Worm (Caenorhabditis elegans) whole organism, young adult: ENCODE data around the gene drh-1.

Source experiments
- F10E7.11 ChIP-seq: sonication (generic microtip); optimal IDR thresholded peaks from 2 replicates; lab custom pipeline; 2017; ENCODE audit warnings: mild to moderate bottlenecking, missing genetic modification characterization, moderate library complexity, missing compliant biosample characterization
- F22D6.2 ChIP-seq: sonication (generic microtip); optimal IDR thresholded peaks from 2 replicates; lab custom pipeline; 2016; ENCODE audit warnings: mild to moderate bottlenecking, missing genetic modification characterization, missing compliant biosample characterization
- F57A8.1 ChIP-seq: fragments of 200-800 bp; sonication (Bioruptor generic); optimal IDR thresholded peaks from 2 replicates; lab custom pipeline; 2018; ENCODE audit warnings: mild to moderate bottlenecking, missing genetic modification characterization, moderate library complexity, missing compliant biosample characterization
- F57C9.4 ChIP-seq: sonication (generic microtip); optimal IDR thresholded peaks from 2 replicates; lab custom pipeline; 2017; ENCODE audit warnings: mild to moderate bottlenecking, missing genetic modification characterization, missing compliant biosample characterization
- Y53G8AR.9 ChIP-seq: fragments of 200-800 bp; sonication (Bioruptor generic); conservative IDR thresholded peaks from 2 replicates; pipeline ENCODE4 v1.3.6; 2022; ENCODE audit warnings: missing genetic modification reagents, missing genetic modification characterization, missing compliant biosample characterization
- Y56A3A.18 ChIP-seq: fragments of 200-800 bp; sonication (Bioruptor generic); IDR thresholded peaks from 2 replicates; pipeline ENCODE4 v1.3.6; 2022; ENCODE audit warnings: missing genetic modification reagents, missing genetic modification characterization, missing compliant biosample characterization
- Y67H2A.10 ChIP-seq: fragments of 200-800 bp; sonication (Bioruptor generic); conservative IDR thresholded peaks from 2 replicates; pipeline ENCODE4 v1.3.6; 2022; ENCODE audit warnings: missing genetic modification reagents, missing genetic modification characterization, missing compliant biosample characterization
- Y79H2A.3 ChIP-seq: fragments of 200-800 bp; sonication (Bioruptor generic); conservative IDR thresholded peaks from 2 replicates; pipeline ENCODE4 v1.3.6; 2022; ENCODE audit warnings: missing genetic modification reagents, missing genetic modification characterization, missing compliant biosample characterization
- ZK185.1 ChIP-seq: sonication (generic microtip); optimal IDR thresholded peaks from 2 replicates; lab custom pipeline; 2016; ENCODE audit warnings: mild to moderate bottlenecking, missing genetic modification characterization, missing compliant biosample characterization; ENCODE audit not compliant: poor library complexity, severe bottlenecking
- akir-1 ChIP-seq: fragments of 200-800 bp; sonication (Bioruptor generic); optimal IDR thresholded peaks from 2 replicates; lab custom pipeline; 2018; ENCODE audit warnings: mild to moderate bottlenecking, missing genetic modification characterization, moderate library complexity, missing compliant biosample characterization
- ama-1 ChIP-seq, 3 experiments: fragments of 150-350 bp in 1 of 3; sonication (generic microtip) in 2 of 3; optimal IDR thresholded peaks; 2 replicates each; lab custom pipeline; 2014 to 2018; ENCODE audit warnings: missing biosample characterization in 2 of 3, missing genetic modification characterization in 2 of 3, missing genetic modification reagents in 2 of 3
- attf-5 ChIP-seq: fragments of 200-800 bp; sonication (Bioruptor generic); optimal IDR thresholded peaks from 2 replicates; lab custom pipeline; 2018; ENCODE audit warnings: mild to moderate bottlenecking, missing genetic modification characterization, missing compliant biosample characterization
- bed-1 ChIP-seq: fragments of 200-800 bp; sonication (Bioruptor generic); IDR thresholded peaks from 2 replicates; pipeline ENCODE4 v1.3.6; 2022; ENCODE audit warnings: missing genetic modification reagents, missing genetic modification characterization, missing compliant biosample characterization
- cebp-1 ChIP-seq, 2 experiments: fragments of 200-800 bp in 1 of 2; sonication (Bioruptor generic) in 1 of 2; sonication (generic microtip) in 1 of 2; IDR thresholded peaks in 1 of 2; optimal IDR thresholded peaks in 1 of 2; 2 replicates each; pipeline versions ENCODE4 v1.3.6 to Lab custom; 2017 to 2022; ENCODE audit warnings: missing compliant biosample characterization in 2 of 2, missing genetic modification characterization in 2 of 2, mild to moderate bottlenecking in 1 of 2, missing genetic modification reagents in 1 of 2, moderate library complexity in 1 of 2
- cebp-2 ChIP-seq: fragments of 200-800 bp; sonication (Bioruptor generic); IDR thresholded peaks from 2 replicates; pipeline ENCODE4 v1.3.6; 2022; ENCODE audit warnings: missing genetic modification characterization, missing compliant biosample characterization
- ceh-100 ChIP-seq: fragments of 200-800 bp; sonication (Bioruptor generic); IDR thresholded peaks from 2 replicates; pipeline ENCODE4 v1.3.6; 2022; ENCODE audit warnings: missing genetic modification reagents, missing genetic modification characterization, missing compliant biosample characterization
- ceh-79 ChIP-seq: sonication (generic microtip); optimal IDR thresholded peaks from 2 replicates; lab custom pipeline; 2017; ENCODE audit warnings: mild to moderate bottlenecking, missing genetic modification characterization, missing compliant biosample characterization
- efl-1 ChIP-seq: fragments of 150-350 bp; optimal IDR thresholded peaks from 2 replicates; lab custom pipeline; 2014; ENCODE audit warnings: missing biosample characterization, missing genetic modification reagents, missing genetic modification characterization
- egl-44 ChIP-seq: fragments of 200-800 bp; sonication (Bioruptor generic); IDR thresholded peaks from 2 replicates; pipeline ENCODE4 v1.3.6; 2022; ENCODE audit warnings: missing genetic modification reagents, missing genetic modification characterization, missing compliant biosample characterization
- him-1 ChIP-seq: sonication (generic microtip); optimal IDR thresholded peaks from 2 replicates; lab custom pipeline; 2016; ENCODE audit warnings: missing genotype, missing genetic modification reagents, missing genetic modification characterization, missing compliant biosample characterization
- hlh-12 ChIP-seq: sonication (generic microtip); optimal IDR thresholded peaks from 2 replicates; lab custom pipeline; 2016; ENCODE audit warnings: missing genetic modification characterization, missing compliant biosample characterization
- let-526 ChIP-seq: fragments of 200-800 bp; sonication (Bioruptor generic); IDR thresholded peaks from 2 replicates; pipeline ENCODE4 v1.3.6; 2022; ENCODE audit warnings: missing genetic modification reagents, missing genetic modification characterization, missing compliant biosample characterization
- lin-54 ChIP-seq: fragments of 200-800 bp; sonication (Bioruptor generic); optimal IDR thresholded peaks from 2 replicates; lab custom pipeline; 2018; ENCODE audit warnings: mild to moderate bottlenecking, missing genetic modification characterization, missing compliant biosample characterization
- lsy-27 ChIP-seq: sonication (generic microtip); optimal IDR thresholded peaks from 2 replicates; lab custom pipeline; 2017; ENCODE audit warnings: missing genetic modification characterization, mild to moderate bottlenecking, missing compliant biosample characterization, antibody characterized with exemption, missing genotype, borderline replicate concordance; ENCODE audit not compliant: insufficient read depth
- madf-6 ChIP-seq: fragments of 200-800 bp; sonication (Bioruptor generic); IDR thresholded peaks from 2 replicates; pipeline ENCODE4 v1.3.6; 2022; ENCODE audit warnings: missing genetic modification reagents, missing genetic modification characterization, missing compliant biosample characterization
- madf-8 ChIP-seq: fragments of 200-800 bp; sonication (Bioruptor generic); conservative IDR thresholded peaks from 2 replicates; pipeline ENCODE4 v1.3.6; 2022; ENCODE audit warnings: missing genetic modification reagents, missing genetic modification characterization, missing compliant biosample characterization
- mes-4 ChIP-seq: sonication (generic microtip); optimal IDR thresholded peaks from 2 replicates; lab custom pipeline; 2016; ENCODE audit warnings: missing genotype, missing genetic modification characterization, missing compliant biosample characterization
- nfya-1 ChIP-seq: sonication (generic microtip); optimal IDR thresholded peaks from 2 replicates; lab custom pipeline; 2017; ENCODE audit warnings: antibody characterized with exemption, missing compliant biosample characterization, missing genetic modification characterization, borderline replicate concordance; ENCODE audit not compliant: insufficient read depth
- nhr-80 ChIP-seq: sonication (generic microtip); optimal IDR thresholded peaks from 2 replicates; lab custom pipeline; 2016; ENCODE audit warnings: missing genetic modification characterization, missing compliant biosample characterization
- snpc-1.3 ChIP-seq: sonication (generic microtip); optimal IDR thresholded peaks from 2 replicates; lab custom pipeline; 2017; ENCODE audit warnings: missing genetic modification characterization, mild to moderate bottlenecking, missing compliant biosample characterization, antibody characterized with exemption, moderate library complexity, missing genotype, missing genetic modification reagents; ENCODE audit not compliant: insufficient read depth
- tbp1 ChIP-seq: fragments of 200-800 bp; sonication (Bioruptor generic); optimal IDR thresholded peaks from 2 replicates; lab custom pipeline; 2018; ENCODE audit warnings: mild to moderate bottlenecking, missing genetic modification characterization, missing compliant biosample characterization
- tlf-1 ChIP-seq: fragments of 200-800 bp; sonication (Bioruptor generic); optimal IDR thresholded peaks from 2 replicates; lab custom pipeline; 2018; ENCODE audit warnings: mild to moderate bottlenecking, missing genetic modification characterization, missing compliant biosample characterization
- zfh-2 ChIP-seq: fragments of 200-800 bp; sonication (Bioruptor generic); conservative IDR thresholded peaks from 2 replicates; pipeline ENCODE4 v1.3.6; 2022; ENCODE audit warnings: missing genetic modification reagents, missing genetic modification characterization, missing compliant biosample characterization
- zim-3 ChIP-seq: sonication (generic microtip); optimal IDR thresholded peaks from 2 replicates; lab custom pipeline; 2017; ENCODE audit warnings: mild to moderate bottlenecking, missing genetic modification characterization, moderate library complexity, missing compliant biosample characterization
- ztf-25 ChIP-seq: fragments of 200-800 bp; sonication (Bioruptor generic); IDR thresholded peaks from 2 replicates; pipeline ENCODE4 v1.3.6; 2022; ENCODE audit warnings: missing genetic modification reagents, missing genetic modification characterization, missing compliant biosample characterization
- ztf-28 ChIP-seq: fragments of 200-800 bp; sonication (Bioruptor generic); IDR thresholded peaks from 2 replicates; pipeline ENCODE4 v1.3.6; 2022; ENCODE audit warnings: missing genetic modification reagents, missing genetic modification characterization, missing compliant biosample characterization

Gene drh-1

ce11 chrIV:6602376-6602775 lies 10.8 kb downstream of the drh-1 start, which contains the start of gene F15B10.3:
Gene F15B10.3, plus strand, starts transcription at chrIV:6602676.
- TF ChIP-seq ZK185.1 (tag; lab: Kevin White, UChicago) (no peak), hlh-12 (tag; lab: Kevin White, UChicago) (no peak), snpc-1.3 (no peak), efl-1 (GFP tag; lab: Kevin White, UChicago) (no peak), cebp-2 (GFP tag; lab: Robert Waterston, UW) (no peak), him-1 (no peak), F10E7.11 (no peak), ceh-79 (tag; lab: Kevin White, UChicago) (no peak), Y67H2A.10 (GFP tag; lab: Robert Waterston, UW) (no peak), ceh-100 (GFP tag; lab: Robert Waterston, UW) (no peak), nfya-1 (no peak), zfh-2 (GFP tag; lab: Robert Waterston, UW) (no peak), attf-5 (GFP tag; lab: Kevin White, UChicago) (no peak), ztf-25 (GFP tag; lab: Robert Waterston, UW) (no peak), akir-1 (GFP tag; lab: Kevin White, UChicago) (no peak), let-526 (GFP tag; lab: Robert Waterston, UW) (no peak), tlf-1 (GFP tag; lab: Kevin White, UChicago) (no peak)

- TF ChIP-seq cebp-1 (GFP tag; IDR thresholded peaks at IDR 0.05; lab: Robert Waterston, UW), result peak; percentile 84
- TF ChIP-seq cebp-1 (tag; optimal IDR thresholded peaks at IDR 0.05; lab: Kevin White, UChicago), result peak; percentile 90
- TF ChIP-seq attf-5 (GFP tag; lab: Kevin White, UChicago), result peak; percentile 46
- TF ChIP-seq Y56A3A.18, result no peak
- TF ChIP-seq nhr-80 (tag; lab: Kevin White, UChicago), result peak; percentile 31
These were observed 11.9 kb downstream of the drh-1 start, which contains the start of gene sup-36 for ce11 chrIV:6601213-6601724. Gene sup-36, plus strand, starts transcription at chrIV:6601674.

ce11 chrIV:6599447-6599846 lies 13.7 kb downstream of the drh-1 start, which contains the start of gene F38A5.8:
Gene F38A5.8, plus strand, starts transcription at chrIV:6599747.
- TF ChIP-seq zim-3 (no peak), Y79H2A.3 (GFP tag; lab: Robert Waterston, UW) (no peak), ztf-25 (GFP tag; lab: Robert Waterston, UW) (no peak), F57C9.4 (tag; lab: Kevin White, UChicago) (no peak), egl-44 (GFP tag; lab: Robert Waterston, UW) (no peak), madf-6 (GFP tag; lab: Robert Waterston, UW) (no peak), bed-1 (no peak), F57A8.1 (GFP tag; lab: Kevin White, UChicago) (no peak), lsy-27 (tag; lab: Kevin White, UChicago) (no peak), ama-1 (optimal IDR thresholded peaks at IDR 0.05; lab: Kevin White, UChicago) (no peak), ama-1 (GFP tag; optimal IDR thresholded peaks at IDR 0.05; lab: Kevin White, UChicago) (no peak), attf-5 (GFP tag; lab: Kevin White, UChicago) (no peak), tbp1 (GFP tag; lab: Kevin White, UChicago) (no peak), ztf-28 (no peak), Y53G8AR.9 (GFP tag; lab: Robert Waterston, UW) (no peak), lin-54 (GFP tag; lab: Kevin White, UChicago) (no peak), mes-4 (tag; lab: Kevin White, UChicago) (no peak), F22D6.2 (tag; lab: Kevin White, UChicago) (no peak), madf-8 (GFP tag; lab: Robert Waterston, UW) (no peak)
